Worm (Caenorhabditis elegans) whole organism, L4 larva: Measurements from ENCODE around the gene lec-11.

Experiments used
- F37D6.2 ChIP-seq: sonication (generic microtip); optimal IDR thresholded peaks from 2 replicates; lab custom pipeline; 2016; ENCODE audit warnings: mild to moderate bottlenecking, missing genetic modification characterization, missing compliant biosample characterization
- F44E2.7 ChIP-seq: fragments of 200-800 bp; sonication (Bioruptor generic); IDR thresholded peaks from 2 replicates; pipeline ENCODE4 v2.1.2; 2022; ENCODE audit warnings: missing genetic modification characterization, missing compliant biosample characterization
- T20F7.1 ChIP-seq: fragments of 200-800 bp; sonication (Bioruptor generic); optimal IDR thresholded peaks from 2 replicates; lab custom pipeline; 2018; ENCODE audit warnings: mild to moderate bottlenecking, missing genetic modification characterization, missing compliant biosample characterization
- T26A8.4 ChIP-seq: fragments of 200-800 bp; sonication (Bioruptor generic); IDR thresholded peaks from 2 replicates; pipeline ENCODE4 v1.3.6; 2022; ENCODE audit warnings: missing genetic modification characterization, missing compliant biosample characterization
- Y105C5A.15 ChIP-seq: fragments of 200-800 bp; sonication (Bioruptor generic); IDR thresholded peaks from 2 replicates; pipeline ENCODE4 v1.3.6; 2022; ENCODE audit warnings: missing genetic modification characterization, missing compliant biosample characterization
- Y75B8A.6 ChIP-seq: fragments of 200-800 bp; sonication (Bioruptor generic); IDR thresholded peaks from 2 replicates; pipeline ENCODE4 v1.3.6; 2022; ENCODE audit warnings: missing genetic modification reagents, missing genetic modification characterization, missing compliant biosample characterization
- ZK337.2 ChIP-seq: fragments of 200-800 bp; sonication (Bioruptor generic); IDR thresholded peaks from 2 replicates; pipeline ENCODE4 v1.3.6; 2022; ENCODE audit warnings: missing genetic modification reagents, missing genetic modification characterization, missing compliant biosample characterization
- aha-1 ChIP-seq: fragments of 150-350 bp; peaks from one replicate; lab custom pipeline; 2014; ENCODE audit warnings: missing biosample characterization, missing genetic modification characterization
- aly-2 ChIP-seq: sonication (generic microtip); optimal IDR thresholded peaks from 2 replicates; lab custom pipeline; 2018; ENCODE audit warnings: missing biosample characterization, missing genetic modification characterization
- arid-1 ChIP-seq: fragments of 200-800 bp; sonication (Bioruptor generic); conservative IDR thresholded peaks from 2 replicates; pipeline ENCODE4 v1.3.6; 2022; ENCODE audit warnings: missing genetic modification reagents, missing genetic modification characterization, missing compliant biosample characterization
- attf-4 ChIP-seq: sonication (generic microtip); optimal IDR thresholded peaks from 3 replicates; lab custom pipeline; 2017; ENCODE audit warnings: missing biosample characterization, missing genetic modification characterization
- ces-1 ChIP-seq: fragments of 150-350 bp; sonication (generic microtip); optimal IDR thresholded peaks from 4 replicates; lab custom pipeline; 2014; ENCODE audit warnings: missing biosample characterization, missing genetic modification reagents, missing genetic modification characterization
- daf-16 ChIP-seq, 3 experiments: sonication (generic microtip); optimal IDR thresholded peaks; 2 replicates each; lab custom pipeline; 2016 to 2017; ENCODE audit warnings: missing genetic modification characterization in 3 of 3, missing genetic modification reagents in 3 of 3, mild to moderate bottlenecking in 2 of 3, missing compliant biosample characterization in 2 of 3, missing biosample characterization in 1 of 3, moderate library complexity in 1 of 3
- daf-19 ChIP-seq: fragments of 200-800 bp; sonication (Bioruptor generic); conservative IDR thresholded peaks from 2 replicates; pipeline ENCODE4 v1.3.6; 2022; ENCODE audit warnings: missing genetic modification characterization, missing compliant biosample characterization
- daf-8 ChIP-seq: fragments of 200-800 bp; sonication (Bioruptor generic); IDR thresholded peaks from 2 replicates; pipeline ENCODE4 v1.3.6; 2022; ENCODE audit warnings: missing genetic modification characterization, missing compliant biosample characterization
- dmd-8 ChIP-seq: fragments of 200-800 bp; sonication (Bioruptor generic); IDR thresholded peaks from 2 replicates; pipeline ENCODE4 v1.3.6; 2022; ENCODE audit warnings: missing genetic modification characterization, missing compliant biosample characterization
- dpl-1 ChIP-seq: fragments of 150-350 bp; optimal IDR thresholded peaks from 2 replicates; lab custom pipeline; 2014; ENCODE audit warnings: missing biosample characterization, missing genetic modification reagents, missing genetic modification characterization
- dve-1 ChIP-seq: sonication (generic microtip); optimal IDR thresholded peaks from 2 replicates; lab custom pipeline; 2017; ENCODE audit warnings: antibody characterized with exemption, mild to moderate bottlenecking, missing genetic modification characterization, missing compliant biosample characterization; ENCODE audit not compliant: insufficient read depth
- fos-1 ChIP-seq: fragments of 150-350 bp; optimal IDR thresholded peaks from 2 replicates; lab custom pipeline; 2014; ENCODE audit warnings: missing biosample characterization, missing genetic modification characterization
- hlh-11 ChIP-seq: fragments of 200-800 bp; sonication (Bioruptor generic); optimal IDR thresholded peaks from 2 replicates; lab custom pipeline; 2018; ENCODE audit warnings: mild to moderate bottlenecking, missing genetic modification characterization, missing compliant biosample characterization
- hlh-30 ChIP-seq: sonication (generic microtip); optimal IDR thresholded peaks from 2 replicates; lab custom pipeline; 2017; ENCODE audit warnings: antibody characterized with exemption, mild to moderate bottlenecking, missing genetic modification characterization, missing compliant biosample characterization; ENCODE audit not compliant: insufficient read depth
- hmg-1.1 ChIP-seq: fragments of 200-800 bp; sonication (Bioruptor generic); IDR thresholded peaks from 2 replicates; pipeline ENCODE4 v1.3.6; 2022; ENCODE audit warnings: missing genetic modification reagents, missing genetic modification characterization, missing compliant biosample characterization
- lim-7 ChIP-seq: fragments of 200-800 bp; sonication (Bioruptor generic); IDR thresholded peaks from 2 replicates; pipeline ENCODE4 v1.3.6; 2022; ENCODE audit warnings: missing genetic modification characterization, missing compliant biosample characterization
- lin-15B ChIP-seq: fragments of 150-350 bp; sonication (generic microtip); optimal IDR thresholded peaks from 3 replicates; lab custom pipeline; 2014; ENCODE audit warnings: missing biosample characterization, missing genetic modification characterization
- lin-38 ChIP-seq: fragments of 200-800 bp; sonication (Bioruptor generic); IDR thresholded peaks from 2 replicates; pipeline ENCODE4 v1.3.6; 2022; ENCODE audit warnings: missing genetic modification reagents, missing genetic modification characterization, missing compliant biosample characterization
- lir-3 ChIP-seq: sonication (generic microtip); optimal IDR thresholded peaks from 2 replicates; lab custom pipeline; 2016; ENCODE audit warnings: mild to moderate bottlenecking, missing genetic modification characterization, missing compliant biosample characterization
- mdl-1 ChIP-seq, 2 experiments: fragments of 150-350 bp in 1 of 2; sonication (generic microtip) in 1 of 2; optimal IDR thresholded peaks; 2 replicates each; lab custom pipeline; 2014 to 2017; ENCODE audit warnings: missing biosample characterization in 2 of 2, missing genetic modification characterization in 2 of 2
- mdt-29 ChIP-seq: fragments of 200-800 bp; sonication (Bioruptor generic); IDR thresholded peaks from 2 replicates; pipeline ENCODE4 v1.3.6; 2022; ENCODE audit warnings: missing genetic modification reagents, missing genetic modification characterization, missing compliant biosample characterization
- mep-1 ChIP-seq: fragments of 150-350 bp; sonication (generic microtip); optimal IDR thresholded peaks from 3 replicates; lab custom pipeline; 2014; ENCODE audit warnings: missing biosample characterization, missing genetic modification characterization
- mxl-2 ChIP-seq: fragments of 200-800 bp; sonication (Bioruptor generic); conservative IDR thresholded peaks from 2 replicates; pipeline ENCODE4 v1.3.6; 2022; ENCODE audit warnings: missing genetic modification reagents, missing genetic modification characterization, missing compliant biosample characterization
- mxl-3 ChIP-seq: fragments of 200-800 bp; sonication (Bioruptor generic); optimal IDR thresholded peaks from 2 replicates; lab custom pipeline; 2018; ENCODE audit warnings: mild to moderate bottlenecking, missing genetic modification characterization, missing compliant biosample characterization
- nhr-10 ChIP-seq: fragments of 150-350 bp; optimal IDR thresholded peaks from 2 replicates; lab custom pipeline; 2014; ENCODE audit warnings: missing biosample characterization, missing genetic modification characterization
- nhr-102 ChIP-seq: sonication (generic microtip); optimal IDR thresholded peaks from 2 replicates; lab custom pipeline; 2016; ENCODE audit warnings: mild to moderate bottlenecking, missing genetic modification characterization, moderate library complexity, missing compliant biosample characterization
- nhr-237 ChIP-seq: sonication (generic microtip); optimal IDR thresholded peaks from 2 replicates; lab custom pipeline; 2017; ENCODE audit warnings: missing biosample characterization, missing genetic modification characterization
- nhr-28 ChIP-seq: fragments of 150-350 bp; optimal IDR thresholded peaks from 2 replicates; lab custom pipeline; 2014; ENCODE audit warnings: missing biosample characterization, missing genetic modification characterization
- nhr-42 ChIP-seq: fragments of 200-800 bp; sonication (Bioruptor generic); IDR thresholded peaks from 2 replicates; pipeline ENCODE4 v1.3.6; 2022; ENCODE audit warnings: missing genetic modification characterization, missing compliant biosample characterization
- nhr-76 ChIP-seq: fragments of 150-350 bp; optimal IDR thresholded peaks from 2 replicates; lab custom pipeline; 2014; ENCODE audit warnings: missing biosample characterization, missing genetic modification characterization
- pha-4 ChIP-seq, 2 experiments: fragments of 150-350 bp in 1 of 2; fragments of 200-800 bp in 1 of 2; sonication (Bioruptor generic) in 1 of 2; IDR thresholded peaks in 1 of 2; optimal IDR thresholded peaks in 1 of 2; 2 replicates each; pipeline versions ENCODE4 v1.3.6 to Lab custom; 2014 to 2022; ENCODE audit warnings: missing genetic modification characterization in 2 of 2, missing genetic modification reagents in 2 of 2, missing biosample characterization in 1 of 2, missing compliant biosample characterization in 1 of 2
- php-3 ChIP-seq: fragments of 200-800 bp; sonication (Bioruptor generic); IDR thresholded peaks from 2 replicates; pipeline ENCODE4 v1.3.6; 2022; ENCODE audit warnings: missing genetic modification reagents, missing genetic modification characterization, missing compliant biosample characterization
- rbr-2 ChIP-seq: sonication (generic microtip); optimal IDR thresholded peaks from 2 replicates; lab custom pipeline; 2016; ENCODE audit warnings: missing genotype, missing genetic modification characterization, missing compliant biosample characterization
- set-16 ChIP-seq: fragments of 200-800 bp; sonication (Bioruptor generic); IDR thresholded peaks from 2 replicates; pipeline ENCODE4 v1.3.6; 2022; ENCODE audit warnings: missing genetic modification reagents, missing genetic modification characterization, missing compliant biosample characterization
- spr-1 ChIP-seq: sonication (generic microtip); optimal IDR thresholded peaks from 2 replicates; lab custom pipeline; 2016; ENCODE audit warnings: mild to moderate bottlenecking, missing genetic modification characterization, missing compliant biosample characterization
- spr-3 ChIP-seq: fragments of 200-800 bp; sonication (Bioruptor generic); optimal IDR thresholded peaks from 2 replicates; lab custom pipeline; 2018; ENCODE audit warnings: mild to moderate bottlenecking, missing genetic modification characterization, missing compliant biosample characterization
- unc-62 ChIP-seq, 3 experiments: fragments of 150-350 bp in 1 of 3; sonication (generic microtip); optimal IDR thresholded peaks in 2 of 3; peaks in 1 of 3; 1 replicate in 1 of 3; 2 replicates in 2 of 3; lab custom pipeline; 2014 to 2017; ENCODE audit warnings: missing biosample characterization in 3 of 3, missing genetic modification characterization in 3 of 3, missing genetic modification reagents in 3 of 3, missing genotype in 1 of 3
- zfp-3 ChIP-seq: fragments of 200-800 bp; sonication (Bioruptor generic); conservative IDR thresholded peaks from 2 replicates; pipeline ENCODE4 v1.3.6; 2022; ENCODE audit warnings: missing genetic modification reagents, missing genetic modification characterization, missing compliant biosample characterization
- zip-11 ChIP-seq: fragments of 200-800 bp; sonication (Bioruptor generic); IDR thresholded peaks from 2 replicates; pipeline ENCODE4 v1.3.6; 2022; ENCODE audit warnings: missing genetic modification characterization, missing compliant biosample characterization

Gene lec-11

ce11 chrIV:6575959-6576727, 13.8 kb downstream of the lec-11 start:
- TF ChIP-seq aha-1 (tag; lab: Kevin White, UChicago), result peak; percentile 69
- TF ChIP-seq dve-1 (tag; lab: Kevin White, UChicago), result peak; percentile 85
- TF ChIP-seq spr-3 (GFP tag; lab: Kevin White, UChicago), result no peak
- no peak for TF ChIP-seq Y75B8A.6
- TF ChIP-seq spr-1 (tag; lab: Kevin White, UChicago), result no peak
- TF ChIP-seq hlh-11, result peak; percentile 52
- TF ChIP-seq mxl-2, result no peak
- no peak for TF ChIP-seq ces-1 (GFP tag; lab: Kevin White, UChicago)
- no peak for TF ChIP-seq lir-3 (tag; lab: Kevin White, UChicago)
- TF ChIP-seq daf-16 (GFP tag; optimal IDR thresholded peaks at IDR 0.05; lab: Kevin White, UChicago), result no peak
- peak; percentile 74 for TF ChIP-seq daf-16 (tag; optimal IDR thresholded peaks at IDR 0.05; lab: Kevin White, UChicago)
- TF ChIP-seq nhr-10 (tag; lab: Kevin White, UChicago), result no peak
- TF ChIP-seq T20F7.1 (GFP tag; lab: Kevin White, UChicago), result no peak
- TF ChIP-seq zip-11 (GFP tag; lab: Robert Waterston, UW), result no peak
- TF ChIP-seq lin-15B, result no peak
- TF ChIP-seq daf-19 (GFP tag; lab: Robert Waterston, UW), result no peak
- no peak for TF ChIP-seq lim-7 (GFP tag; lab: Robert Waterston, UW)
- no peak for TF ChIP-seq nhr-102 (tag; lab: Kevin White, UChicago)
- no peak for TF ChIP-seq Y105C5A.15 (GFP tag; lab: Robert Waterston, UW)
- no peak; the same call in 1 of the 2 replicates for TF ChIP-seq pha-4 (GFP tag; IDR thresholded peaks at IDR 0.05; lab: Robert Waterston, UW)
- TF ChIP-seq pha-4 (tag; optimal IDR thresholded peaks at IDR 0.05; lab: Kevin White, UChicago), result peak; percentile 68
- no peak for TF ChIP-seq dpl-1 (GFP tag; lab: Kevin White, UChicago)
- TF ChIP-seq mdl-1 (tag; optimal IDR thresholded peaks at IDR 0.05; lab: Kevin White, UChicago), result no peak
- peak; percentile 34 for TF ChIP-seq nhr-28 (tag; lab: Kevin White, UChicago)
- TF ChIP-seq rbr-2 (tag; lab: Kevin White, UChicago), result no peak
- TF ChIP-seq lin-38 (GFP tag; lab: Robert Waterston, UW), result no peak
- no peak for TF ChIP-seq zfp-3 (GFP tag; lab: Robert Waterston, UW)
- 0 out of 2 replicates have a peak, but pooled peaks have one; percentile 42 for TF ChIP-seq T26A8.4 (GFP tag; lab: Robert Waterston, UW)
- no peak for TF ChIP-seq mdt-29 (GFP tag; lab: Robert Waterston, UW)
- TF ChIP-seq daf-8, result no peak
- no peak for TF ChIP-seq hmg-1.1 (GFP tag; lab: Robert Waterston, UW)
- TF ChIP-seq F44E2.7 (GFP tag; lab: Robert Waterston, UW), result no peak
- TF ChIP-seq nhr-76 (tag; lab: Kevin White, UChicago), result no peak
- no peak for TF ChIP-seq F37D6.2 (tag; lab: Kevin White, UChicago)
- TF ChIP-seq mep-1, result peak; percentile 42
- no peak for TF ChIP-seq nhr-42 (GFP tag; lab: Robert Waterston, UW)
- no peak for TF ChIP-seq attf-4
- TF ChIP-seq dmd-8 (GFP tag; lab: Robert Waterston, UW), result no peak
- TF ChIP-seq aly-2 (tag; lab: Kevin White, UChicago), result no peak
- TF ChIP-seq hlh-30, result peak; percentile 46
- no peak for TF ChIP-seq php-3 (GFP tag; lab: Robert Waterston, UW)
- no peak for TF ChIP-seq ZK337.2
- no peak for TF ChIP-seq fos-1 (tag; lab: Kevin White, UChicago)
- TF ChIP-seq arid-1 (GFP tag; lab: Robert Waterston, UW), result no peak
- no peak for TF ChIP-seq nhr-237 (tag; lab: Kevin White, UChicago)
- peak; percentile 28 for TF ChIP-seq mxl-3 (GFP tag; lab: Kevin White, UChicago)
- TF ChIP-seq unc-62 (GFP tag; optimal IDR thresholded peaks at IDR 0.05 in 1 of 2; lab: Kevin White, UChicago), result peak in 1 of 2 experiments; percentile 55
- no peak for TF ChIP-seq unc-62 (tag; optimal IDR thresholded peaks at IDR 0.05; lab: Kevin White, UChicago)
- TF ChIP-seq set-16 (GFP tag; lab: Robert Waterston, UW), result peak; percentile 73; the same call in 1 of the 2 replicates
